Worm (Caenorhabditis elegans): ENCODE data around the gene pkc-2.
A peak's percentile ranks its signal among the peaks of the same experiment; 100 is the strongest.

Gene pkc-2

ce11 chrX:9391345-9391744 lies 26.7 kb downstream of the pkc-2 start, which contains the start of gene C23F12.3:
C23F12.3 (plus strand) TSS chrX:9391645.
- TF ChIP-seq ceh-43 (GFP tag; optimal IDR thresholded peaks at IDR 0.05) (no peak), elt-3 (tag; optimal IDR thresholded peaks at IDR 0.05) (no peak), tbx-8 (GFP tag; optimal IDR thresholded peaks at IDR 0.05) (no peak), ceh-39 (tag; optimal IDR thresholded peaks at IDR 0.05) (no peak)

- TF ChIP-seq cnd-1 (tag; optimal IDR thresholded peaks at IDR 0.05) (no peak), mab-5 (tag; optimal IDR thresholded peaks at IDR 0.05) (no peak), mls-2 (tag; optimal IDR thresholded peaks at IDR 0.05) (no peak), bed-3 (GFP tag; optimal IDR thresholded peaks at IDR 0.05) (no peak), unc-39 (tag; optimal IDR thresholded peaks at IDR 0.05) (no peak), zip-8 (tag; optimal IDR thresholded peaks at IDR 0.05) (no peak), ceh-43 (GFP tag; optimal IDR thresholded peaks at IDR 0.05) (no peak)
Measured at ce11 chrX:9393750-9394149, 29.1 kb downstream of the pkc-2 start, which contains the start of gene C23F12.9. C23F12.9 (plus strand) TSS chrX:9394050.

ce11 chrX:9397401-9397800 lies 32.8 kb downstream of the pkc-2 start, which contains the start of gene fln-2:
fln-2 (plus strand) TSS chrX:9397701.
- TF ChIP-seq zip-8 (tag; optimal IDR thresholded peaks at IDR 0.05) (no peak), ceh-43 (GFP tag; optimal IDR thresholded peaks at IDR 0.05) (no peak), ceh-83 (GFP tag; optimal IDR thresholded peaks at IDR 0.05) (no peak), M03D4.4 (tag; optimal IDR thresholded peaks at IDR 0.05) (no peak), ztf-11 (tag; optimal IDR thresholded peaks at IDR 0.05) (no peak), mab-5 (tag; optimal IDR thresholded peaks at IDR 0.05) (no peak), sem-2 (GFP tag; optimal IDR thresholded peaks at IDR 0.05) (no peak), ham-2 (GFP tag; optimal IDR thresholded peaks at IDR 0.05) (no peak), unc-120 (tag; optimal IDR thresholded peaks at IDR 0.05; ENCODE audit: poor library complexity, severe bottlenecking) (no peak), nhr-2 (tag; optimal IDR thresholded peaks at IDR 0.05) (no peak), mep-1 (tag; optimal IDR thresholded peaks at IDR 0.05) (no peak), lsy-2 (tag; optimal IDR thresholded peaks at IDR 0.05) (no peak), ceh-39 (tag; optimal IDR thresholded peaks at IDR 0.05) (no peak), pha-4 (tag; optimal IDR thresholded peaks at IDR 0.05) (no peak), sptf-1 (tag; optimal IDR thresholded peaks at IDR 0.05) (no peak), unc-39 (tag; optimal IDR thresholded peaks at IDR 0.05) (no peak), nhr-76 (tag; optimal IDR thresholded peaks at IDR 0.05) (no peak), nhr-12 (tag; optimal IDR thresholded peaks at IDR 0.05) (no peak), drap-1 (GFP tag; optimal IDR thresholded peaks at IDR 0.05) (no peak), flh-1 (GFP tag; optimal IDR thresholded peaks at IDR 0.05) (no peak)

ce11 chrX:9401963-9402362 lies 37.3 kb downstream of the pkc-2 start:
- TF ChIP-seq ham-2 (GFP tag; optimal IDR thresholded peaks at IDR 0.05) (peak; percentile 77), nhr-2 (tag; optimal IDR thresholded peaks at IDR 0.05) (peak; percentile 53), ceh-83 (GFP tag; optimal IDR thresholded peaks at IDR 0.05) (no peak), mep-1 (tag; optimal IDR thresholded peaks at IDR 0.05) (peak; percentile 5)

ce11 chrX:9402464-9402863 lies 37.8 kb downstream of the pkc-2 start:
- TF ChIP-seq blmp-1 (tag; optimal IDR thresholded peaks at IDR 0.05) (no peak), hlh-1 (tag; optimal IDR thresholded peaks at IDR 0.05) (no peak), mab-5 (tag; optimal IDR thresholded peaks at IDR 0.05) (no peak), sem-2 (GFP tag; optimal IDR thresholded peaks at IDR 0.05) (no peak), unc-120 (tag; optimal IDR thresholded peaks at IDR 0.05; ENCODE audit: poor library complexity, severe bottlenecking) (no peak), ztf-11 (tag; optimal IDR thresholded peaks at IDR 0.05) (no peak), zip-8 (tag; optimal IDR thresholded peaks at IDR 0.05) (no peak), tbx-8 (GFP tag; optimal IDR thresholded peaks at IDR 0.05) (no peak), sptf-1 (tag; optimal IDR thresholded peaks at IDR 0.05) (no peak), nhr-76 (tag; optimal IDR thresholded peaks at IDR 0.05) (no peak), M03D4.4 (tag; optimal IDR thresholded peaks at IDR 0.05) (no peak), flh-1 (GFP tag; optimal IDR thresholded peaks at IDR 0.05) (no peak), nhr-237 (tag; optimal IDR thresholded peaks at IDR 0.05) (no peak), bed-3 (GFP tag; optimal IDR thresholded peaks at IDR 0.05) (no peak), mls-2 (tag; optimal IDR thresholded peaks at IDR 0.05) (no peak)

- no peak for TF ChIP-seq cnd-1 (tag; optimal IDR thresholded peaks at IDR 0.05)
- TF ChIP-seq lin-13 (tag; optimal IDR thresholded peaks at IDR 0.05): no peak
- no peak for TF ChIP-seq ceh-39 (tag; optimal IDR thresholded peaks at IDR 0.05)
- TF ChIP-seq pha-4 (tag; optimal IDR thresholded peaks at IDR 0.05): no peak
- TF ChIP-seq flh-1 (GFP tag; optimal IDR thresholded peaks at IDR 0.05): no peak
Measured at ce11 chrX:9403622-9404255, 39.1 kb downstream of the pkc-2 start.

Measured in whole organism, mixed stage, embryonic.